Fruit fly (Drosophila melanogaster) Kc167 (cell line): ENCODE measurements around the gene CG10341.

Source experiments
- Myc ChIP-seq: fragments of >200 bp; optimal IDR thresholded peaks from 2 replicates; lab custom pipeline; 2017; ENCODE audit warnings: missing external identifiers
- h ChIP-seq: fragments of >200 bp; optimal IDR thresholded peaks from 3 replicates; lab custom pipeline; 2018; ENCODE audit warnings: missing external identifiers
- psq ChIP-seq: fragments of >200 bp; optimal IDR thresholded peaks from 2 replicates; lab custom pipeline; 2017; ENCODE audit warnings: missing external identifiers
- ttk ChIP-seq: sonication (Bioruptor generic); optimal IDR thresholded peaks from 2 replicates; lab custom pipeline; 2017; ENCODE audit warnings: missing external identifiers

DNA sequence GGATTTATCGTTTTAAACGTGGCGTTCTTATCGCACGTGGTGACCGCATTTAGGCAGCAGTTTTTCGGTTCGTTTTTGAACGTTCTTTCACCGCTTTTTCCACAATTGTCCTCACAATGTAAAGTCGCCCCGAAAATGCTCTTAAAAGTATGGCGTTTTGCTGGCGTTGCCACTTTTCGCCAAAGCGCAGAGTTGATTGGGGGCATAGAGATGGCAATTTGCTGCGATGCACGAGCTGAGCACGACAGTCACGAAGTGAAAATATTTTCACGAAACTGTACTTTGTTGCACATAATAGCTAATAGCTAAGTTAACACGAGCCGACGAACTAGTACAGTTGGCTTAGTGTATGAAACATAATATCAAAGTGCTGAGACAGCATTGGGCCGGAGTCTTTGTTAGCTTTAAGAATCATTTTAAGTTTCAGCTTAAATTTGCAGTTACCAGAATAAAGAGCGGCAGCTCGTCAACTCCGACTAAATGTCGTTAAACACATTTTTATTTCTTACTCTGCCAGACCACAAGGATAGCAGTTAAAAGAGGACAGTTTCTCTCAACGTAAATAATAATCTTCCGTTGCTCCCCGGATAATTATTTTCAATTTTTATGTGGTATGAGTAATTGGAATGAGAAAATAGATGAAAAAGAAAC lies 9.7 kb upstream of the CG10341 start, which contains the start of gene msl-1:
- no peak for TF ChIP-seq Myc (lab: Kevin White, UChicago)
- TF ChIP-seq psq = no peak
- no peak for TF ChIP-seq h (lab: Kevin White, UChicago)
- no peak for TF ChIP-seq ttk (lab: Kevin White, UChicago)
